Fruit fly (Drosophila melanogaster) whole organism, embryonic: ENCODE measurements around the gene Spps.
A peak's percentile ranks its signal among the peaks of the same experiment; 100 is the strongest.

ENCODE experiments used
- Asciz ChIP-seq: fragments of 200-800 bp; sonication (Bioruptor generic); optimal IDR thresholded peaks from 2 replicates; lab custom pipeline; 2017; ENCODE audit warnings: missing biosample characterization, mild to moderate bottlenecking, missing genetic modification characterization, missing genetic modification reagents
- CG10431 ChIP-seq: fragments of 200-800 bp; sonication (Bioruptor generic); optimal IDR thresholded peaks from 3 replicates; lab custom pipeline; 2018; ENCODE audit warnings: missing biosample characterization, mild to moderate bottlenecking, missing genetic modification characterization
- CG11085 ChIP-seq: fragments of 200-800 bp; sonication (Bioruptor generic); IDR thresholded peaks from 2 replicates; pipeline ENCODE4 v1.3.6; 2022; ENCODE audit warnings: missing biosample characterization, missing genetic modification characterization
- CG11093 ChIP-seq: fragments of 200-800 bp; sonication (Bioruptor generic); IDR thresholded peaks from 3 replicates; pipeline ENCODE4 v1.3.6; 2022; ENCODE audit warnings: missing biosample characterization, missing genetic modification characterization
- CG11723 ChIP-seq: fragments of 200-800 bp; sonication (Bioruptor generic); optimal IDR thresholded peaks from 2 replicates; lab custom pipeline; 2017; ENCODE audit warnings: missing biosample characterization, mild to moderate bottlenecking, missing genetic modification characterization
- CG12391 ChIP-seq: fragments of 200-800 bp; sonication (Bioruptor generic); optimal IDR thresholded peaks from 3 replicates; lab custom pipeline; 2018; ENCODE audit warnings: missing biosample characterization, mild to moderate bottlenecking, missing genetic modification characterization, moderate library complexity
- CG12744 ChIP-seq: fragments of 200-800 bp; sonication (Bioruptor generic); optimal IDR thresholded peaks from 2 replicates; lab custom pipeline; 2016; ENCODE audit warnings: missing biosample characterization, missing genetic modification characterization
- CG13424 ChIP-seq: fragments of 200-800 bp; sonication (Bioruptor generic); optimal IDR thresholded peaks from 2 replicates; lab custom pipeline; 2019; ENCODE audit warnings: missing biosample characterization, mild to moderate bottlenecking, missing genetic modification characterization, moderate library complexity
- CG16815 ChIP-seq: fragments of 200-800 bp; sonication (Bioruptor generic); optimal IDR thresholded peaks from 3 replicates; lab custom pipeline; 2017; ENCODE audit warnings: missing biosample characterization, mild to moderate bottlenecking, missing genetic modification characterization
- CG2120 ChIP-seq: fragments of 200-800 bp; sonication (Bioruptor generic); optimal IDR thresholded peaks from 3 replicates; lab custom pipeline; 2016; ENCODE audit warnings: missing biosample characterization, missing genetic modification characterization
- CG2678 ChIP-seq: fragments of 200-800 bp; sonication (Bioruptor generic); optimal IDR thresholded peaks from 3 replicates; lab custom pipeline; 2019; ENCODE audit warnings: missing biosample characterization, mild to moderate bottlenecking, missing genetic modification characterization, moderate library complexity
- CG2712 ChIP-seq: fragments of 200-800 bp; optimal IDR thresholded peaks from 3 replicates; lab custom pipeline; 2019; ENCODE audit warnings: missing biosample characterization, mild to moderate bottlenecking, missing genetic modification characterization, moderate library complexity
- CG31224 ChIP-seq: fragments of 200-800 bp; sonication (Bioruptor generic); IDR thresholded peaks from 2 replicates; pipeline ENCODE4 v1.3.6; 2022; ENCODE audit warnings: missing biosample characterization, missing genetic modification characterization
- CG31441 ChIP-seq: fragments of 200-800 bp; sonication (Bioruptor generic); IDR thresholded peaks from 2 replicates; pipeline ENCODE4 v1.3.6; 2022; ENCODE audit warnings: missing biosample characterization, missing genetic modification characterization
- CG5180 ChIP-seq: fragments of 200-800 bp; sonication (Bioruptor generic); optimal IDR thresholded peaks from 3 replicates; lab custom pipeline; 2017; ENCODE audit warnings: missing biosample characterization, missing genetic modification characterization, mild to moderate bottlenecking, moderate library complexity, missing genetic modification reagents
- CG6175 ChIP-seq: fragments of 200-800 bp; sonication (Bioruptor generic); IDR thresholded peaks from 3 replicates; pipeline ENCODE4 v1.3.6; 2022; ENCODE audit warnings: missing biosample characterization, missing genetic modification characterization
- CG7839 ChIP-seq: fragments of 200-800 bp; sonication (Bioruptor generic); optimal IDR thresholded peaks from 3 replicates; lab custom pipeline; 2018; ENCODE audit warnings: missing biosample characterization, mild to moderate bottlenecking, missing genetic modification characterization, moderate library complexity
- CG8290 ChIP-seq, 3 experiments: fragments of 200-800 bp; sonication (Bioruptor generic); optimal IDR thresholded peaks; 2 replicates each; lab custom pipeline; 2016 to 2019; ENCODE audit warnings: missing biosample characterization in 3 of 3, missing genetic modification characterization in 3 of 3, mild to moderate bottlenecking in 2 of 3, moderate library complexity in 1 of 3
- CG8359 ChIP-seq: fragments of 200-800 bp; sonication (Bioruptor generic); optimal IDR thresholded peaks from 2 replicates; lab custom pipeline; 2017; ENCODE audit warnings: missing biosample characterization, mild to moderate bottlenecking, missing genetic modification characterization, borderline replicate concordance
- CG8924 ChIP-seq: fragments of 200-800 bp; optimal IDR thresholded peaks from 3 replicates; lab custom pipeline; 2019; ENCODE audit warnings: missing biosample characterization, mild to moderate bottlenecking, missing genetic modification characterization, moderate library complexity
- CoRest ChIP-seq: fragments of 200-800 bp; sonication (Bioruptor generic); optimal IDR thresholded peaks from 3 replicates; lab custom pipeline; 2018; ENCODE audit warnings: missing biosample characterization, mild to moderate bottlenecking, missing genetic modification characterization, moderate library complexity
- D19A ChIP-seq: fragments of 200-800 bp; optimal IDR thresholded peaks from 3 replicates; lab custom pipeline; 2019; ENCODE audit warnings: missing biosample characterization, mild to moderate bottlenecking, missing genetic modification characterization, moderate library complexity
- H15 ChIP-seq: fragments of 200-800 bp; sonication (Bioruptor generic); IDR thresholded peaks from 3 replicates; pipeline ENCODE4 v1.3.6; 2022; ENCODE audit warnings: missing biosample characterization, missing genetic modification characterization
- HHEX ChIP-seq: fragments of 200-800 bp; sonication (Bioruptor generic); optimal IDR thresholded peaks from 3 replicates; lab custom pipeline; 2017; ENCODE audit warnings: missing biosample characterization, mild to moderate bottlenecking, missing genetic modification characterization, missing genetic modification reagents
- HLHmδ ChIP-seq: fragments of 200-800 bp; sonication (Bioruptor generic); optimal IDR thresholded peaks from 2 replicates; lab custom pipeline; 2018; ENCODE audit warnings: missing biosample characterization, mild to moderate bottlenecking, missing genetic modification characterization, moderate library complexity
- Hr39 ChIP-seq: fragments of >200 bp; optimal IDR thresholded peaks from 2 replicates; lab custom pipeline; 2017
- Oli ChIP-seq: fragments of 200-800 bp; sonication (Bioruptor generic); optimal IDR thresholded peaks from 2 replicates; lab custom pipeline; 2018; ENCODE audit warnings: missing biosample characterization, mild to moderate bottlenecking, missing genetic modification characterization, moderate library complexity
- PHDP ChIP-seq: fragments of 200-800 bp; sonication (Bioruptor generic); optimal IDR thresholded peaks from 3 replicates; lab custom pipeline; 2018; ENCODE audit warnings: missing biosample characterization, mild to moderate bottlenecking, missing genetic modification characterization, moderate library complexity
- Pdp1 ChIP-seq, 2 experiments: fragments of 200-800 bp; sonication (Bioruptor generic); optimal IDR thresholded peaks; 3 replicates each; lab custom pipeline; 2016; ENCODE audit warnings: missing biosample characterization in 2 of 2, missing genetic modification characterization in 2 of 2, mild to moderate bottlenecking in 1 of 2, moderate library complexity in 1 of 2
- Rfx ChIP-seq: fragments of 200-800 bp; sonication (Bioruptor generic); IDR thresholded peaks from 2 replicates; pipeline ENCODE4 v1.3.6; 2022; ENCODE audit warnings: missing biosample characterization, missing genetic modification characterization
- Rx ChIP-seq: fragments of 200-800 bp; sonication (Bioruptor generic); IDR thresholded peaks from 2 replicates; pipeline ENCODE4 v1.3.6; 2022; ENCODE audit warnings: missing biosample characterization, missing genetic modification characterization
- Sox102F ChIP-seq: fragments of 200-800 bp; sonication (Bioruptor generic); optimal IDR thresholded peaks from 2 replicates; lab custom pipeline; 2018; ENCODE audit warnings: missing biosample characterization, mild to moderate bottlenecking, missing genetic modification characterization, moderate library complexity
- Xrp1 ChIP-seq: fragments of 200-800 bp; sonication (Bioruptor generic); IDR thresholded peaks from 2 replicates; pipeline ENCODE4 v1.3.6; 2022; ENCODE audit warnings: missing biosample characterization, missing genetic modification characterization
- ato ChIP-seq: fragments of 200-800 bp; sonication (Bioruptor generic); IDR thresholded peaks from 2 replicates; pipeline ENCODE4 v1.3.6; 2022; ENCODE audit warnings: missing biosample characterization, missing genetic modification characterization; ENCODE audit not compliant: partially characterized antibody
- btn ChIP-seq: fragments of 200-800 bp; sonication (Bioruptor generic); optimal IDR thresholded peaks from 2 replicates; lab custom pipeline; 2016; ENCODE audit warnings: missing biosample characterization, missing genetic modification characterization
- cg ChIP-seq: fragments of 200-800 bp; sonication (Bioruptor generic); optimal IDR thresholded peaks from 3 replicates; lab custom pipeline; 2019; ENCODE audit warnings: missing biosample characterization, mild to moderate bottlenecking, missing genetic modification characterization, moderate library complexity
- dmrt99B ChIP-seq: fragments of 200-800 bp; sonication (Bioruptor generic); optimal IDR thresholded peaks from 2 replicates; lab custom pipeline; 2018; ENCODE audit warnings: missing biosample characterization, mild to moderate bottlenecking, missing genetic modification characterization, moderate library complexity
- dysf ChIP-seq: fragments of 200-800 bp; sonication (Bioruptor generic); IDR thresholded peaks from 3 replicates; pipeline ENCODE4 v1.3.6; 2022; ENCODE audit warnings: missing biosample characterization, missing genetic modification characterization
- fu2 ChIP-seq: fragments of 200-800 bp; sonication (Bioruptor generic); optimal IDR thresholded peaks from 2 replicates; lab custom pipeline; 2016; ENCODE audit warnings: missing biosample characterization, missing genetic modification characterization
- ind ChIP-seq: fragments of 200-800 bp; sonication (Bioruptor generic); optimal IDR thresholded peaks from 3 replicates; lab custom pipeline; 2016; ENCODE audit warnings: missing biosample characterization, missing genetic modification characterization
- kay ChIP-seq: fragments of 200-800 bp; sonication (Bioruptor generic); optimal IDR thresholded peaks from 2 replicates; lab custom pipeline; 2016; ENCODE audit warnings: missing biosample characterization, missing genetic modification characterization
- nmo ChIP-seq: fragments of 200-800 bp; sonication (Bioruptor generic); optimal IDR thresholded peaks from 2 replicates; lab custom pipeline; 2018; ENCODE audit warnings: missing biosample characterization, mild to moderate bottlenecking, missing genetic modification characterization, moderate library complexity
- phol ChIP-seq: fragments of 200-800 bp; sonication (Bioruptor generic); optimal IDR thresholded peaks from 3 replicates; lab custom pipeline; 2018; ENCODE audit warnings: missing biosample characterization, mild to moderate bottlenecking, missing genetic modification characterization, moderate library complexity
- pita ChIP-seq: fragments of 200-800 bp; sonication (Bioruptor generic); optimal IDR thresholded peaks from 2 replicates; lab custom pipeline; 2017; ENCODE audit warnings: missing biosample characterization, mild to moderate bottlenecking, missing genetic modification characterization
- ro ChIP-seq: fragments of 200-800 bp; sonication (Bioruptor generic); IDR thresholded peaks from 2 replicates; pipeline ENCODE4 v1.3.6; 2022; ENCODE audit warnings: missing biosample characterization, missing genetic modification characterization
- row ChIP-seq: fragments of 200-800 bp; sonication (Bioruptor generic); IDR thresholded peaks from 3 replicates; pipeline ENCODE4 v1.3.6; 2022; ENCODE audit warnings: missing biosample characterization, missing genetic modification characterization
- salm ChIP-seq: fragments of 200-800 bp; sonication (Bioruptor generic); optimal IDR thresholded peaks from 2 replicates; lab custom pipeline; 2018; ENCODE audit warnings: missing biosample characterization, mild to moderate bottlenecking, missing genetic modification characterization
- seq ChIP-seq: fragments of 200-800 bp; sonication (Bioruptor generic); IDR thresholded peaks from 2 replicates; pipeline ENCODE4 v1.3.6; 2022; ENCODE audit warnings: missing biosample characterization, missing genetic modification characterization
- sr ChIP-seq: fragments of 200-800 bp; sonication (Bioruptor generic); IDR thresholded peaks from 3 replicates; pipeline ENCODE4 v1.3.6; 2022; ENCODE audit warnings: missing biosample characterization, missing genetic modification characterization
- zfh1 ChIP-seq: fragments of 200-800 bp; sonication (Bioruptor generic); IDR thresholded peaks from 3 replicates; pipeline ENCODE4 v1.3.6; 2022; ENCODE audit warnings: missing biosample characterization, missing genetic modification characterization

Spps gene

dm6 chr3R:24205935-24206334 lies 20.8 kb downstream of the Spps start (continued):
- TF ChIP-seq CoRest (tag; lab: Kevin White, UChicago) = peak; percentile 58
- no peak for TF ChIP-seq CG8290 (GFP tag; optimal IDR thresholded peaks at IDR 0.05; lab: Kevin White, UChicago)
- TF ChIP-seq CG8290 (tag; optimal IDR thresholded peaks at IDR 0.05; lab: Kevin White, UChicago) = no peak
- TF ChIP-seq sr (GFP tag; lab: Robert Waterston, UW) = no peak
- TF ChIP-seq pita (GFP tag; lab: Kevin White, UChicago) = no peak
- TF ChIP-seq nmo = peak; percentile 54
- TF ChIP-seq phol = peak; percentile 66
- peak; percentile 5 for TF ChIP-seq ind (GFP tag; lab: Kevin White, UChicago)
- 0 out of 3 replicates have a peak, but pooled peaks have one; percentile 26 for TF ChIP-seq H15
- TF ChIP-seq CG10431 = no peak
- peak; percentile 38 for TF ChIP-seq CG12391
- 0 out of 2 replicates have a peak, but pooled peaks have one; percentile 14 for TF ChIP-seq CG31224 (GFP tag; lab: Robert Waterston, UW)
- TF ChIP-seq CG8359 = no peak
- TF ChIP-seq CG2712 = peak; percentile 25
- no peak for TF ChIP-seq Rx (GFP tag; lab: Robert Waterston, UW)
- TF ChIP-seq Asciz (GFP tag; lab: Kevin White, UChicago) = peak; percentile 47
- TF ChIP-seq ato = no peak
- no peak for TF ChIP-seq Hr39 (lab: Kevin White, UChicago)
- TF ChIP-seq CG11723 (GFP tag; lab: Kevin White, UChicago) = no peak
- TF ChIP-seq PHDP (tag; lab: Kevin White, UChicago) = peak; percentile 36
- TF ChIP-seq fu2 (GFP tag; lab: Kevin White, UChicago) = no peak
- no peak for TF ChIP-seq CG11085 (GFP tag; lab: Robert Waterston, UW)
- TF ChIP-seq HHEX (GFP tag; lab: Kevin White, UChicago) = peak; percentile 15
- TF ChIP-seq Xrp1 = no peak
- TF ChIP-seq ro (GFP tag; lab: Robert Waterston, UW) = no peak
- TF ChIP-seq CG8924 = peak; percentile 12
- TF ChIP-seq Rfx = no peak
- no peak for TF ChIP-seq CG12744 (GFP tag; lab: Kevin White, UChicago)
- peak; percentile 63; the same call in 1 of the 2 replicates for TF ChIP-seq CG31441 (GFP tag; lab: Robert Waterston, UW)
- no peak for TF ChIP-seq salm
- no peak for TF ChIP-seq CG2120
- no peak for TF ChIP-seq seq (GFP tag; lab: Robert Waterston, UW)
- peak; percentile 35; the same call in 2 of the 3 replicates for TF ChIP-seq row
- peak; percentile 47 for TF ChIP-seq CG13424
- TF ChIP-seq dysf = 0 out of 3 replicates have a peak, but pooled peaks have one; percentile 23
- TF ChIP-seq CG2678 (tag; lab: Kevin White, UChicago) = peak; percentile 47
- no peak for TF ChIP-seq kay (GFP tag; lab: Kevin White, UChicago)
- peak; percentile 14 for TF ChIP-seq CG5180
- TF ChIP-seq CG6175 = no peak
- peak; percentile 50 for TF ChIP-seq CG7839
- TF ChIP-seq HLHmδ (GFP tag; lab: Kevin White, UChicago) = no peak
- no peak for TF ChIP-seq btn (GFP tag; lab: Kevin White, UChicago)
- peak; percentile 74 for TF ChIP-seq dmrt99B
- TF ChIP-seq zfh1 (GFP tag; lab: Robert Waterston, UW) = peak; percentile 13; the same call in 1 of the 3 replicates
- no peak for TF ChIP-seq cg (GFP tag; lab: Kevin White, UChicago)
- TF ChIP-seq CG16815 (GFP tag; lab: Kevin White, UChicago) = no peak
- no peak for TF ChIP-seq Pdp1 (GFP tag; optimal IDR thresholded peaks at IDR 0.05; lab: Kevin White, UChicago)
- TF ChIP-seq Sox102F = peak; percentile 65
- TF ChIP-seq Oli (tag; lab: Kevin White, UChicago) = peak; percentile 72
- TF ChIP-seq CG11093 (GFP tag; lab: Robert Waterston, UW) = no peak
- TF ChIP-seq D19A (tag; lab: Kevin White, UChicago) = no peak
